Fruit fly (Drosophila melanogaster) whole organism, embryonic: ENCODE results near the gene CG15023.

Experiments used
- CG10543 ChIP-seq: fragments of 200-800 bp; sonication (Bioruptor generic); optimal IDR thresholded peaks from 3 replicates; lab custom pipeline; 2017; ENCODE audit warnings: missing biosample characterization, mild to moderate bottlenecking, missing genetic modification characterization, moderate library complexity
- CG12155 ChIP-seq: fragments of 200-800 bp; sonication (Bioruptor generic); optimal IDR thresholded peaks from 3 replicates; lab custom pipeline; 2016; ENCODE audit warnings: missing biosample characterization, missing genetic modification characterization
- CG1792 ChIP-seq: fragments of 200-800 bp; sonication (Bioruptor generic); optimal IDR thresholded peaks from 2 replicates; lab custom pipeline; 2016; ENCODE audit warnings: missing biosample characterization, missing genetic modification characterization
- CG33557 ChIP-seq: fragments of 200-800 bp; sonication (Bioruptor generic); optimal IDR thresholded peaks from 2 replicates; lab custom pipeline; 2019; ENCODE audit warnings: missing biosample characterization, mild to moderate bottlenecking, missing genetic modification characterization, moderate library complexity
- CG3838 ChIP-seq: fragments of 200-800 bp; sonication (Bioruptor generic); optimal IDR thresholded peaks from 3 replicates; lab custom pipeline; 2016; ENCODE audit warnings: missing biosample characterization, missing genetic modification characterization
- CG4282 ChIP-seq: fragments of 200-800 bp; sonication (Bioruptor generic); optimal IDR thresholded peaks from 2 replicates; lab custom pipeline; 2016; ENCODE audit warnings: missing biosample characterization, missing genetic modification characterization
- CG5953 ChIP-seq: fragments of 200-800 bp; sonication (Bioruptor generic); IDR thresholded peaks from 2 replicates; pipeline ENCODE4 v1.3.6; 2022; ENCODE audit warnings: missing biosample characterization, missing genetic modification characterization
- CrebB ChIP-seq: fragments of 200-800 bp; sonication (Bioruptor generic); optimal IDR thresholded peaks from 3 replicates; lab custom pipeline; 2018; ENCODE audit warnings: missing biosample characterization, mild to moderate bottlenecking, missing genetic modification characterization
- Elba2 ChIP-seq: fragments of 200-800 bp; sonication (Bioruptor generic); optimal IDR thresholded peaks from 3 replicates; lab custom pipeline; 2016; ENCODE audit warnings: missing biosample characterization, missing genetic modification characterization
- Pdp1 ChIP-seq, 2 experiments: fragments of 200-800 bp; sonication (Bioruptor generic); optimal IDR thresholded peaks; 3 replicates each; lab custom pipeline; 2016; ENCODE audit warnings: missing biosample characterization in 2 of 2, missing genetic modification characterization in 2 of 2, mild to moderate bottlenecking in 1 of 2, moderate library complexity in 1 of 2
- Tbp ChIP-seq: fragments of >200 bp; optimal IDR thresholded peaks from 2 replicates; lab custom pipeline; 2018; ENCODE audit warnings: missing biosample characterization, missing genetic modification characterization
- ash1 ChIP-seq: fragments of 200-800 bp; sonication (Bioruptor generic); optimal IDR thresholded peaks from 2 replicates; lab custom pipeline; 2018; ENCODE audit warnings: missing biosample characterization, mild to moderate bottlenecking, missing genetic modification characterization
- ato ChIP-seq: fragments of 200-800 bp; sonication (Bioruptor generic); IDR thresholded peaks from 2 replicates; pipeline ENCODE4 v1.3.6; 2022; ENCODE audit warnings: missing biosample characterization, missing genetic modification characterization; ENCODE audit not compliant: partially characterized antibody
- gcm2 ChIP-seq: fragments of 200-800 bp; sonication (Bioruptor generic); optimal IDR thresholded peaks from 2 replicates; lab custom pipeline; 2016; ENCODE audit warnings: missing biosample characterization, missing genetic modification characterization
- ind ChIP-seq: fragments of 200-800 bp; sonication (Bioruptor generic); optimal IDR thresholded peaks from 3 replicates; lab custom pipeline; 2016; ENCODE audit warnings: missing biosample characterization, missing genetic modification characterization
- oc ChIP-seq: fragments of 200-800 bp; sonication (Bioruptor generic); optimal IDR thresholded peaks from 2 replicates; lab custom pipeline; 2018; ENCODE audit warnings: missing biosample characterization, mild to moderate bottlenecking, missing genetic modification characterization, moderate library complexity
- sr ChIP-seq: fragments of 200-800 bp; sonication (Bioruptor generic); IDR thresholded peaks from 3 replicates; pipeline ENCODE4 v1.3.6; 2022; ENCODE audit warnings: missing biosample characterization, missing genetic modification characterization

CG15023 gene

DNA sequence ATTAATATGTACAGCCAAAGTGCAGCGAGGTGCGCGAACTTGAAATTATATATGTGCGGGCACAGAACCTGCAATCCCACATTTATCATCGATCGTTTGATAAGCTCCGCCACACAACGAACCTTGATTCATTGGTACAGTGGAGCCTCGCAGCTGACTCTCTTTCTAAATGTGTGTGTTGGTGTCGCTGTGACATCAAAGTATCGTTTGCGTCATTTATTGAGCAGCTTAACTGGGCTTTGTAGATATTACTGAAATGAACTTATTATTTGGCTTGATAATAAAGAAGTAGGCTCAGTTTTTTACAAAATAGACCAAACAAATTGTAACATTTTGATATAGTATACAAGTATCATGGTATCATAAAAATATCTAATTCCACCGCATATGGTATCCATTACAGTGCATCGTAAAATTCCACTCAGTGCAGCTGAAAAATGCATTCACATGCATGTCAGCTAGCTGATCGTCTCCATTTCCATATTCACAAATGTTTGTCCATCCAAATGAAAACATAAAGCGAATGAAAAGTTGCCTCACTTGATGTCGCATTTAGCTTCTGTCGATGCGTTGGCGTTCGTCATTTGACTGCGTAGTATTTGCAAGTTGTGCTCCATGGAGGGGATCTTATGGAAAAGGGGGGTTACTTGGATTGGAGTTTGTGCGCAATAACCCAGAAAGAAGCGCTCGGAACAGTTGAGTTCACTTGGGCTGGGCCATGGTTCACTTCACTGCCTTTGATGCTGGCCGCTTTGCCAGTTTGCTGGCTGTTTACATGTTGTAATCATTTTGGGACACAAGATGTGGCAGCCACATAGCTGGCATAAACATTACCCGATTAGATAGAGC, 50.1 kb downstream of the CG15023 start (continued):
- TF ChIP-seq CG4282 (GFP tag; lab: Kevin White, UChicago): no peak
- peak in 1 of 2 experiments; percentile 20 for TF ChIP-seq Pdp1 (GFP tag; optimal IDR thresholded peaks at IDR 0.05; lab: Kevin White, UChicago)
- TF ChIP-seq Elba2 (GFP tag; lab: Kevin White, UChicago): no peak
- TF ChIP-seq CG5953 (GFP tag; lab: Robert Waterston, UW): no peak
- no peak for TF ChIP-seq ind (GFP tag; lab: Kevin White, UChicago)
- TF ChIP-seq sr: peak; percentile 66; the same call in 2 of the 3 replicates
- no peak for TF ChIP-seq ato (GFP tag; lab: Robert Waterston, UW)
- no peak for TF ChIP-seq ash1
- no peak for TF ChIP-seq gcm2 (GFP tag; lab: Kevin White, UChicago)
- no peak for TF ChIP-seq Tbp (GFP tag; lab: Kevin White, UChicago)
- no peak for TF ChIP-seq CG33557
- TF ChIP-seq CG3838 (GFP tag; lab: Kevin White, UChicago): no peak
- no peak for TF ChIP-seq CG10543 (GFP tag; lab: Kevin White, UChicago)
- no peak for TF ChIP-seq CG1792 (GFP tag; lab: Kevin White, UChicago)
- no peak for TF ChIP-seq CG12155
- peak; percentile 3 for TF ChIP-seq oc (tag; lab: Kevin White, UChicago)
- TF ChIP-seq CrebB (tag; lab: Kevin White, UChicago): no peak
